Worm (Caenorhabditis elegans) whole organism, L2 larva: Measurements from ENCODE around the gene spe-44.

ENCODE experiments used
- C34F6.9 ChIP-seq: fragments of 150-350 bp; optimal IDR thresholded peaks from 2 replicates; lab custom pipeline; 2014; ENCODE audit warnings: missing biosample characterization, missing genetic modification characterization
- F13H6.1 ChIP-seq: sonication (generic microtip); optimal IDR thresholded peaks from 2 replicates; lab custom pipeline; 2016; ENCODE audit warnings: missing genetic modification characterization, missing compliant biosample characterization
- R02D3.7 ChIP-seq: fragments of 150-350 bp; optimal IDR thresholded peaks from 2 replicates; lab custom pipeline; 2014; ENCODE audit warnings: missing biosample characterization, missing genetic modification characterization
- Y55F3AM.14 ChIP-seq: fragments of 200-800 bp; sonication (Bioruptor generic); optimal IDR thresholded peaks from 2 replicates; lab custom pipeline; 2018; ENCODE audit warnings: mild to moderate bottlenecking, missing genetic modification characterization, missing compliant biosample characterization
- alr-1 ChIP-seq: fragments of 150-350 bp; optimal IDR thresholded peaks from 2 replicates; lab custom pipeline; 2014; ENCODE audit warnings: missing biosample characterization, missing genetic modification characterization
- ama-1 ChIP-seq: fragments of 150-350 bp; optimal IDR thresholded peaks from 2 replicates; lab custom pipeline; 2018; ENCODE audit warnings: inconsistent platforms
- blmp-1 ChIP-seq: sonication (generic microtip); optimal IDR thresholded peaks from 2 replicates; lab custom pipeline; 2017; ENCODE audit warnings: missing genetic modification characterization, mild to moderate bottlenecking, missing compliant biosample characterization, antibody characterized with exemption, moderate library complexity; ENCODE audit not compliant: insufficient read depth
- ceh-82 ChIP-seq: fragments of 150-350 bp; optimal IDR thresholded peaks from 2 replicates; lab custom pipeline; 2014; ENCODE audit warnings: missing biosample characterization, missing genetic modification characterization
- dmd-4 ChIP-seq: sonication (generic microtip); optimal IDR thresholded peaks from 2 replicates; lab custom pipeline; 2017; ENCODE audit warnings: missing biosample characterization, missing genetic modification characterization
- egl-27 ChIP-seq: sonication (generic microtip); optimal IDR thresholded peaks from 3 replicates; lab custom pipeline; 2017; ENCODE audit warnings: missing biosample characterization, missing genetic modification reagents, missing genetic modification characterization
- elt-3 ChIP-seq: sonication (generic microtip); optimal IDR thresholded peaks from 2 replicates; lab custom pipeline; 2017; ENCODE audit warnings: missing biosample characterization, missing genetic modification characterization
- fos-1 ChIP-seq: fragments of 150-350 bp; optimal IDR thresholded peaks from 2 replicates; lab custom pipeline; 2014; ENCODE audit warnings: missing biosample characterization, missing genetic modification characterization
- gmeb-1 ChIP-seq: fragments of 150-350 bp; optimal IDR thresholded peaks from 2 replicates; lab custom pipeline; 2014; ENCODE audit warnings: missing biosample characterization, missing genetic modification characterization
- lin-11 ChIP-seq: fragments of 150-350 bp; sonication (generic microtip); optimal IDR thresholded peaks from 2 replicates; lab custom pipeline; 2014; ENCODE audit warnings: missing biosample characterization, missing genetic modification characterization, inconsistent platforms, mixed read lengths
- lin-13 ChIP-seq: fragments of 150-350 bp; optimal IDR thresholded peaks from 2 replicates; lab custom pipeline; 2014; ENCODE audit warnings: missing biosample characterization, missing genetic modification reagents, missing genetic modification characterization
- lin-39 ChIP-seq: fragments of 150-350 bp; optimal IDR thresholded peaks from 2 replicates; lab custom pipeline; 2014; ENCODE audit warnings: missing biosample characterization, missing genetic modification reagents, missing genetic modification characterization
- lsy-2 ChIP-seq, 2 experiments: fragments of 150-350 bp in 1 of 2; sonication (generic microtip) in 1 of 2; optimal IDR thresholded peaks; 2 replicates each; lab custom pipeline; 2014 to 2017; ENCODE audit warnings: missing biosample characterization in 2 of 2, missing genetic modification characterization in 2 of 2
- mab-5 ChIP-seq: fragments of 150-350 bp; optimal IDR thresholded peaks from 2 replicates; lab custom pipeline; 2014; ENCODE audit warnings: missing biosample characterization, missing genetic modification characterization
- mbf-1 ChIP-seq: sonication (generic microtip); optimal IDR thresholded peaks from 2 replicates; lab custom pipeline; 2017; ENCODE audit warnings: missing biosample characterization, missing genetic modification characterization
- nhr-10 ChIP-seq: sonication (generic microtip); optimal IDR thresholded peaks from 2 replicates; lab custom pipeline; 2017; ENCODE audit warnings: missing biosample characterization, missing genetic modification characterization
- nhr-12 ChIP-seq: fragments of 150-350 bp; optimal IDR thresholded peaks from 2 replicates; lab custom pipeline; 2014; ENCODE audit warnings: missing biosample characterization, missing genetic modification characterization
- nhr-129 ChIP-seq: fragments of 150-350 bp; optimal IDR thresholded peaks from 2 replicates; lab custom pipeline; 2014; ENCODE audit warnings: missing biosample characterization, missing genetic modification characterization
- nhr-21 ChIP-seq: fragments of 150-350 bp; optimal IDR thresholded peaks from 2 replicates; lab custom pipeline; 2014; ENCODE audit warnings: missing biosample characterization, missing genetic modification characterization
- nhr-237 ChIP-seq: fragments of 150-350 bp; optimal IDR thresholded peaks from 2 replicates; lab custom pipeline; 2014; ENCODE audit warnings: missing biosample characterization, missing genetic modification characterization
- nhr-25 ChIP-seq: fragments of 150-350 bp; sonication (generic microtip); optimal IDR thresholded peaks from 3 replicates; lab custom pipeline; 2014; ENCODE audit warnings: missing biosample characterization, missing genetic modification characterization
- nhr-77 ChIP-seq: fragments of 150-350 bp; optimal IDR thresholded peaks from 2 replicates; lab custom pipeline; 2014; ENCODE audit warnings: missing biosample characterization, missing genetic modification characterization
- peb-1 ChIP-seq: fragments of 150-350 bp; optimal IDR thresholded peaks from 2 replicates; lab custom pipeline; 2014; ENCODE audit warnings: missing biosample characterization, missing genetic modification characterization
- sem-4 ChIP-seq: fragments of 150-350 bp; optimal IDR thresholded peaks from 2 replicates; lab custom pipeline; 2014; ENCODE audit warnings: missing biosample characterization, missing genetic modification reagents, missing genetic modification characterization
- skn-1 ChIP-seq: sonication (generic microtip); optimal IDR thresholded peaks from 2 replicates; lab custom pipeline; 2017; ENCODE audit warnings: missing biosample characterization, missing genetic modification characterization
- sma-3 ChIP-seq: sonication (generic microtip); optimal IDR thresholded peaks from 2 replicates; lab custom pipeline; 2016; ENCODE audit warnings: missing genetic modification reagents, missing genetic modification characterization, missing compliant biosample characterization
- sma-9 ChIP-seq, 2 experiments: fragments of 150-350 bp in 1 of 2; sonication (generic microtip) in 1 of 2; optimal IDR thresholded peaks; 2 replicates each; lab custom pipeline; 2014 to 2016; ENCODE audit warnings: missing genetic modification characterization in 2 of 2, mild to moderate bottlenecking in 1 of 2, missing biosample characterization in 1 of 2, missing compliant biosample characterization in 1 of 2, missing genetic modification reagents in 1 of 2, moderate library complexity in 1 of 2
- unc-39 ChIP-seq: fragments of 150-350 bp; optimal IDR thresholded peaks from 2 replicates; lab custom pipeline; 2014; ENCODE audit warnings: missing biosample characterization, missing genetic modification characterization
- unc-62 ChIP-seq: fragments of 150-350 bp; optimal IDR thresholded peaks from 2 replicates; lab custom pipeline; 2014; ENCODE audit warnings: missing biosample characterization, missing genetic modification reagents, missing genetic modification characterization
- zag-1 ChIP-seq: fragments of 150-350 bp; optimal IDR thresholded peaks from 2 replicates; lab custom pipeline; 2014; ENCODE audit warnings: missing biosample characterization, missing genetic modification characterization
- ztf-1 ChIP-seq: fragments of 200-800 bp; sonication (Bioruptor generic); conservative IDR thresholded peaks from 2 replicates; pipeline ENCODE4 v1.3.6; 2022; ENCODE audit warnings: missing genetic modification characterization, missing compliant biosample characterization
- ztf-11 ChIP-seq: sonication (generic microtip); optimal IDR thresholded peaks from 2 replicates; lab custom pipeline; 2017; ENCODE audit warnings: missing biosample characterization, missing genetic modification characterization
- ztf-4 ChIP-seq: fragments of 150-350 bp; optimal IDR thresholded peaks from 2 replicates; lab custom pipeline; 2014; ENCODE audit warnings: missing biosample characterization, missing genetic modification characterization

spe-44 gene

ce11 chrIV:12404137-12404536 is 49.9 kb downstream of the spe-44 start, which contains the start of gene gex-3 (continued):
- TF ChIP-seq nhr-10 (tag; lab: Kevin White, UChicago) (no peak), gmeb-1 (peak; percentile 95), alr-1 (tag; lab: Kevin White, UChicago) (no peak), nhr-237 (tag; lab: Kevin White, UChicago) (no peak), ceh-82 (tag; lab: Kevin White, UChicago) (no peak), R02D3.7 (tag; lab: Kevin White, UChicago) (no peak), blmp-1 (tag; lab: Kevin White, UChicago) (no peak), nhr-77 (tag; lab: Kevin White, UChicago) (no peak)

- TF ChIP-seq C34F6.9 (tag; lab: Kevin White, UChicago) (no peak), lsy-2 (tag; optimal IDR thresholded peaks at IDR 0.05; lab: Kevin White, UChicago) (no peak), peb-1 (tag; lab: Kevin White, UChicago) (no peak), nhr-237 (tag; lab: Kevin White, UChicago) (no peak), egl-27 (tag; lab: Kevin White, UChicago) (no peak), nhr-129 (tag; lab: Kevin White, UChicago) (peak; percentile 24), skn-1 (no peak), mbf-1 (tag; lab: Kevin White, UChicago) (no peak), lin-39 (no peak), zag-1 (tag; lab: Kevin White, UChicago) (no peak), unc-39 (tag; lab: Kevin White, UChicago) (no peak), sma-9 (GFP tag; optimal IDR thresholded peaks at IDR 0.05; lab: Kevin White, UChicago) (no peak), sma-9 (tag; optimal IDR thresholded peaks at IDR 0.05; lab: Kevin White, UChicago) (no peak), lin-13 (GFP tag; lab: Kevin White, UChicago) (no peak), sma-3 (GFP tag; lab: Kevin White, UChicago) (no peak), nhr-10 (tag; lab: Kevin White, UChicago) (no peak), F13H6.1 (no peak), nhr-21 (tag; lab: Kevin White, UChicago) (peak; percentile 74), alr-1 (tag; lab: Kevin White, UChicago) (no peak), elt-3 (tag; lab: Kevin White, UChicago) (no peak), sem-4 (tag; lab: Kevin White, UChicago) (no peak), ztf-11 (tag; lab: Kevin White, UChicago) (no peak), lin-11 (tag; lab: Kevin White, UChicago) (no peak), unc-62 (GFP tag; lab: Kevin White, UChicago) (no peak), nhr-12 (tag; lab: Kevin White, UChicago) (no peak), ama-1 (no peak), blmp-1 (tag; lab: Kevin White, UChicago) (peak; percentile 14), ztf-4 (tag; lab: Kevin White, UChicago) (no peak), gmeb-1 (no peak), nhr-25 (tag; lab: Kevin White, UChicago) (peak; percentile 36), Y55F3AM.14 (GFP tag; lab: Kevin White, UChicago) (no peak), fos-1 (no peak), dmd-4 (tag; lab: Kevin White, UChicago) (no peak), ztf-1 (no peak), mab-5 (no peak), R02D3.7 (tag; lab: Kevin White, UChicago) (no peak)
Observed at ce11 chrIV:12403440-12403839, 50.6 kb downstream of the spe-44 start.
